Fruit fly (Drosophila melanogaster): Measurements from ENCODE around the gene Osi13.

DNA sequence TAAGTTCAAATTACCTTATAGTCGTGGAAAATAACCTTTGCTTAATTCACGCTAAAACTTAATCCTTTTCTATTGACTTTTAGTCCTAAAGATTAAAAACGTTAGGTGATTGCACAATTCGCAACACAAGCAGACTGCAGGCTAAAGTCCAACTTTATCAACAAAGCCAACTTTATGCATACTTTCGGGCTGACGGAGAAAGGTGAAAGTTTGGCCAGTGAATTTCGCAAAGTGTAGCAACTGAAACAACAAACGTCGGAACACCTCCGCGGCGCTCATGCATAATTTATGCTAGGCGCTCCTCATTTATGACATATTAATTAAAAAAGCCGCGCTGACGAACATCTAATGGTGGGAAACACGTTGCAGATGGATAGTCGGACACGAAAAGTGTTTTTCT, 21.6 kb upstream of the Osi13 start:
- TF ChIP-seq ro (GFP tag; IDR thresholded peaks at IDR 0.05) (no peak), hkb (optimal IDR thresholded peaks at IDR 0.05) (no peak), hkb (GFP tag; IDR thresholded peaks at IDR 0.05) (no peak), unpg (GFP tag; optimal IDR thresholded peaks at IDR 0.05) (no peak), CG15479 (GFP tag; optimal IDR thresholded peaks at IDR 0.05) (no peak), ci (GFP tag; IDR thresholded peaks at IDR 0.05) (no peak), Deaf1 (tag; optimal IDR thresholded peaks at IDR 0.05) (no peak)

Measured in whole organism, embryonic.